Fruit fly (Drosophila melanogaster): ENCODE measurements around the gene Paris.

DNA sequence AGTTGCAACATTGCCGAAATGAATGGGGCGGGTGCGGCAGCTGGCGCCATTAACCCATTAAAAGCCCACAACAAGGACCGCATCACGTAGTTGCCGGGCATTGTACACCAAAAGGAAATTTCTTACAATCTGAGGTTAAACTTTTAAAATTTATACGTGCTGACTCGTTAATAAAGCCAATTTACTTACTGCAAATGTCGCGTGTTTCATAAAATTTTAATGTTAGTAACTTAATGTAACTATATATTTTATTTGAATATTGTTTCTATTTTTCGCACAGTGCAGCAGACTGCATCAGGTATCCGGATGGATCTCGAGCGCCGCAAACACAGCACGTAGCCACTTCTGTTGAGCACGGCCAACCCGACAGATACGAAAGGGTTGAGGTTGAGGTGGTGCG is 46.5 kb upstream of the Paris start:
- TF ChIP-seq cic (GFP tag; optimal IDR thresholded peaks at IDR 0.05), result no peak
- no peak for TF ChIP-seq Crg-1 (GFP tag; optimal IDR thresholded peaks at IDR 0.05)
- no peak for TF ChIP-seq CG1620 (GFP tag; optimal IDR thresholded peaks at IDR 0.05)
- no peak for TF ChIP-seq CG14711 (tag; optimal IDR thresholded peaks at IDR 0.05)
- TF ChIP-seq CG12768 (GFP tag; optimal IDR thresholded peaks at IDR 0.05), result peak; percentile 13
- TF ChIP-seq cnc (optimal IDR thresholded peaks at IDR 0.05), result no peak
- TF ChIP-seq CG7045 (GFP tag; optimal IDR thresholded peaks at IDR 0.05), result peak; percentile 36
- TF ChIP-seq bab1 (GFP tag; optimal IDR thresholded peaks at IDR 0.05), result no peak
- no peak for TF ChIP-seq Hr96 (GFP tag; optimal IDR thresholded peaks at IDR 0.05)
